Worm (Caenorhabditis elegans) whole organism, mixed stage, embryonic: ENCODE data around the gene abhd-5.2.
A peak's percentile ranks its signal among the peaks of the same experiment; 100 is the strongest.

Experiments used
- M03D4.4 ChIP-seq: sonication (generic microtip); optimal IDR thresholded peaks from 2 replicates; lab custom pipeline; 2017; ENCODE audit warnings: mild to moderate bottlenecking, missing genetic modification characterization, missing compliant biosample characterization
- bed-3 ChIP-seq: fragments of 200-800 bp; sonication (Bioruptor generic); optimal IDR thresholded peaks from 3 replicates; lab custom pipeline; 2018; ENCODE audit warnings: mild to moderate bottlenecking, missing genetic modification characterization, moderate library complexity, missing compliant biosample characterization
- blmp-1 ChIP-seq: fragments of 150-350 bp; optimal IDR thresholded peaks from 2 replicates; lab custom pipeline; 2014; ENCODE audit warnings: missing biosample characterization, missing genetic modification characterization
- ceh-39 ChIP-seq: fragments of 150-350 bp; optimal IDR thresholded peaks from 2 replicates; lab custom pipeline; 2014; ENCODE audit warnings: missing biosample characterization, missing genetic modification characterization
- ceh-43 ChIP-seq: fragments of 200-800 bp; sonication (Bioruptor generic); optimal IDR thresholded peaks from 2 replicates; lab custom pipeline; 2018; ENCODE audit warnings: mild to moderate bottlenecking, missing genetic modification characterization, moderate library complexity, missing compliant biosample characterization
- ceh-83 ChIP-seq: fragments of 200-800 bp; sonication (Bioruptor generic); optimal IDR thresholded peaks from 2 replicates; lab custom pipeline; 2018; ENCODE audit warnings: mild to moderate bottlenecking, missing genetic modification characterization, missing compliant biosample characterization
- ces-1 ChIP-seq: fragments of 150-350 bp; optimal IDR thresholded peaks from 2 replicates; lab custom pipeline; 2014; ENCODE audit warnings: missing biosample characterization, missing genetic modification reagents, missing genetic modification characterization
- cnd-1 ChIP-seq: fragments of 200-800 bp; sonication (Bioruptor generic); optimal IDR thresholded peaks from 2 replicates; lab custom pipeline; 2018; ENCODE audit warnings: mild to moderate bottlenecking, missing genetic modification characterization, missing compliant biosample characterization
- drap-1 ChIP-seq: fragments of 200-800 bp; sonication (Bioruptor generic); optimal IDR thresholded peaks from 3 replicates; lab custom pipeline; 2018; ENCODE audit warnings: mild to moderate bottlenecking, missing genetic modification characterization, missing compliant biosample characterization
- elt-1 ChIP-seq: sonication (generic microtip); optimal IDR thresholded peaks from 2 replicates; lab custom pipeline; 2017; ENCODE audit warnings: missing genetic modification characterization, mild to moderate bottlenecking, missing compliant biosample characterization, antibody characterized with exemption, moderate library complexity, borderline replicate concordance; ENCODE audit not compliant: insufficient read depth
- elt-3 ChIP-seq: fragments of 150-350 bp; optimal IDR thresholded peaks from 2 replicates; lab custom pipeline; 2014; ENCODE audit warnings: missing biosample characterization, missing genetic modification characterization
- ham-2 ChIP-seq: fragments of 200-800 bp; sonication (Bioruptor generic); optimal IDR thresholded peaks from 2 replicates; lab custom pipeline; 2018; ENCODE audit warnings: mild to moderate bottlenecking, missing genetic modification characterization, missing compliant biosample characterization
- hlh-1 ChIP-seq: fragments of 150-350 bp; optimal IDR thresholded peaks from 2 replicates; lab custom pipeline; 2014; ENCODE audit warnings: missing biosample characterization, missing genetic modification reagents, missing genetic modification characterization
- lin-13 ChIP-seq: fragments of 150-350 bp; optimal IDR thresholded peaks from 2 replicates; lab custom pipeline; 2014; ENCODE audit warnings: missing biosample characterization, missing genetic modification characterization
- lin-32 ChIP-seq: fragments of 200-800 bp; sonication (Bioruptor generic); optimal IDR thresholded peaks from 2 replicates; lab custom pipeline; 2018; ENCODE audit warnings: mild to moderate bottlenecking, missing genetic modification characterization, missing compliant biosample characterization
- lsy-2 ChIP-seq: fragments of 150-350 bp; optimal IDR thresholded peaks from 2 replicates; lab custom pipeline; 2014; ENCODE audit warnings: missing biosample characterization, missing genetic modification characterization
- mab-5 ChIP-seq: fragments of 150-350 bp; optimal IDR thresholded peaks from 2 replicates; lab custom pipeline; 2014; ENCODE audit warnings: missing biosample characterization, missing genetic modification characterization
- mep-1 ChIP-seq: fragments of 150-350 bp; optimal IDR thresholded peaks from 2 replicates; lab custom pipeline; 2017; ENCODE audit warnings: missing biosample characterization, missing genetic modification reagents, missing genetic modification characterization, inconsistent platforms
- mls-2 ChIP-seq: sonication (generic microtip); optimal IDR thresholded peaks from 2 replicates; lab custom pipeline; 2016; ENCODE audit warnings: mild to moderate bottlenecking, missing genetic modification characterization, moderate library complexity, missing compliant biosample characterization
- nhr-12 ChIP-seq: fragments of 150-350 bp; optimal IDR thresholded peaks from 2 replicates; lab custom pipeline; 2014; ENCODE audit warnings: missing biosample characterization, missing genetic modification characterization
- nhr-2 ChIP-seq: fragments of 150-350 bp; optimal IDR thresholded peaks from 2 replicates; lab custom pipeline; 2014; ENCODE audit warnings: missing biosample characterization, missing genetic modification characterization
- nhr-237 ChIP-seq: fragments of 150-350 bp; optimal IDR thresholded peaks from 2 replicates; lab custom pipeline; 2014; ENCODE audit warnings: missing biosample characterization, missing genetic modification characterization
- nhr-28 ChIP-seq: fragments of 150-350 bp; optimal IDR thresholded peaks from 2 replicates; lab custom pipeline; 2014; ENCODE audit warnings: missing biosample characterization, missing genetic modification characterization
- pha-4 ChIP-seq: fragments of 150-350 bp; optimal IDR thresholded peaks from 2 replicates; lab custom pipeline; 2018; ENCODE audit warnings: missing biosample characterization, missing genetic modification reagents, missing genetic modification characterization
- sem-2 ChIP-seq: fragments of 200-800 bp; sonication (Bioruptor generic); optimal IDR thresholded peaks from 2 replicates; lab custom pipeline; 2018; ENCODE audit warnings: mild to moderate bottlenecking, missing genetic modification characterization, missing compliant biosample characterization
- sptf-1 ChIP-seq: sonication (generic microtip); optimal IDR thresholded peaks from 2 replicates; lab custom pipeline; 2017; ENCODE audit warnings: mild to moderate bottlenecking, missing genetic modification characterization, moderate library complexity, missing compliant biosample characterization
- tbx-8 ChIP-seq: fragments of 200-800 bp; sonication (Bioruptor generic); optimal IDR thresholded peaks from 2 replicates; lab custom pipeline; 2018; ENCODE audit warnings: mild to moderate bottlenecking, missing genetic modification characterization, moderate library complexity, missing compliant biosample characterization
- unc-120 ChIP-seq: sonication (generic microtip); optimal IDR thresholded peaks from 2 replicates; lab custom pipeline; 2017; ENCODE audit warnings: missing genetic modification characterization, missing compliant biosample characterization; ENCODE audit not compliant: poor library complexity, severe bottlenecking
- unc-39 ChIP-seq: fragments of 150-350 bp; optimal IDR thresholded peaks from 2 replicates; lab custom pipeline; 2014; ENCODE audit warnings: missing biosample characterization, missing genetic modification characterization
- unc-62 ChIP-seq: fragments of 150-350 bp; optimal IDR thresholded peaks from 2 replicates; lab custom pipeline; 2014; ENCODE audit warnings: missing biosample characterization, missing genetic modification reagents, missing genetic modification characterization
- zip-8 ChIP-seq: fragments of 150-350 bp; optimal IDR thresholded peaks from 2 replicates; lab custom pipeline; 2014; ENCODE audit warnings: missing biosample characterization, missing genetic modification characterization
- ztf-11 ChIP-seq: fragments of 150-350 bp; optimal IDR thresholded peaks from 2 replicates; lab custom pipeline; 2014; ENCODE audit warnings: missing biosample characterization, missing genetic modification characterization

abhd-5.2 gene

DNA sequence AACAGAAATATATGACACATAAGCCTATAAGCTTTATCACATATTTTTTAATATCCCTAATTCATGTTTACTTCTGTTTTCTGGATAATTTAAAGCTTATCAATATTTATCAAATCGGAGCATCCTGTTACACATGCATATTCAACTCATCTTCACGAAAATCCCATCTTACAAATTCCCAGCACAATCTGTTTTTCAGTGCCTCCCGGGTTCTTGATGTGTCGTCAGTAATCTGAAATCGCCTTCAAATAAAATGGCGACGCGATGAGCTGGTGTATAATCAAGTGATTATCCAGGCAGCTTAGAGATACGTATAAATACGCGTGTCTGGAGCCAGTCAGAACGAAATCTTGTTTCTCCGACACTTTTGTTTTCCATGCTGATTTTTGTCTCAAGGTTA is 6.0 kb downstream of the abhd-5.2 start:
- no peak for TF ChIP-seq sem-2 (GFP tag; lab: Kevin White, UChicago)
- no peak for TF ChIP-seq nhr-237 (tag; lab: Kevin White, UChicago)
- TF ChIP-seq ztf-11 (tag; lab: Kevin White, UChicago), result no peak
- TF ChIP-seq mls-2 (tag; lab: Kevin White, UChicago), result no peak

DNA sequence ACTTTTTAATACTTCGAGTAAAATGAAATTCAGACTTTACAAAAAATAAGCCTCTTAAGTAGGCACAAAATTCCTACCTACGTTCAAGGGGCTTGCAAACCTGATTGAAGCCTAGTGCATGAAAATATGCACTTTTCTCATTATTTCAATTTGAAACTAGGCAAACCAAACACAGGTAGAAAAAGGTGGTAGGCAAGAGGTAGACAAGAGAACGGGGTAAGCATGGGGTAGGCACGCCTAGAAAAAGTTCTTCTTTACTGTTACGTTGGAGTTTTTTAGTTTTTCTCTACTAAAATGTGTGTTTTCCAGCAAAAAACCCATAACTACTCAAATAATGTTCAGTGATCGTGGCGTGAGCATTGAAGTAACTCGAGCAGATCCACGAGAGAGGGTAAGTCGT is 6.7 kb downstream of the abhd-5.2 start, which contains the start of gene nex-4:
Gene nex-4, plus strand, starts transcription at position 301 of the 400 bp plus-strand sequence.
- no peak for TF ChIP-seq elt-3 (tag; lab: Kevin White, UChicago)
- no peak for TF ChIP-seq ham-2 (GFP tag; lab: Kevin White, UChicago)
- TF ChIP-seq nhr-237 (tag; lab: Kevin White, UChicago), result no peak
- TF ChIP-seq ceh-39 (tag; lab: Kevin White, UChicago), result no peak
- TF ChIP-seq blmp-1, result no peak
- no peak for TF ChIP-seq ces-1 (GFP tag; lab: Kevin White, UChicago)
- TF ChIP-seq ztf-11 (tag; lab: Kevin White, UChicago), result no peak
- no peak for TF ChIP-seq sem-2 (GFP tag; lab: Kevin White, UChicago)
- no peak for TF ChIP-seq tbx-8 (GFP tag; lab: Kevin White, UChicago)
- no peak for TF ChIP-seq mab-5 (tag; lab: Kevin White, UChicago)
- TF ChIP-seq, all 35 proteins: peak for 0

DNA sequence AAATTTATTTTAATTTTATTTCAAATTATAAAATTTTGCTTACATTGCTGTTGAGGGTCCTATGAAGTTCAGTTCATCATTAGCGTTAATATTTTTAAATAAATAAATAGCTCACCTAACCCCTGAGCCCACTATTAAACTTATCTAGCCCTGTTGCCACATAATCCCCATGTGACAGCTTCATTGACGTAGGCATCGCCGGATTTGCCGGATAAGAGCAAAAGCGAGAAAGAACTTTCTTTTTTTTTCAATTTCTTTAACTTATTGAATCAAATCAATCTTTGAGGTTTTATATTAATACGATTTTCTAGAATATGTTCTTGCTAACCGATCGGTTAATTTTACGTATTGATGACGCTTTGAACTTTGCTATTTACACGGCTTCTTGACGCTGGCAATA is 7.5 kb downstream of the abhd-5.2 start:
- no peak for TF ChIP-seq mls-2 (tag; lab: Kevin White, UChicago)
- no peak for TF ChIP-seq tbx-8 (GFP tag; lab: Kevin White, UChicago)
- no peak for TF ChIP-seq M03D4.4 (tag; lab: Kevin White, UChicago)
- no peak for TF ChIP-seq lsy-2 (tag; lab: Kevin White, UChicago)
- TF ChIP-seq elt-3 (tag; lab: Kevin White, UChicago), result no peak
- no peak for TF ChIP-seq pha-4 (tag; lab: Kevin White, UChicago)

DNA sequence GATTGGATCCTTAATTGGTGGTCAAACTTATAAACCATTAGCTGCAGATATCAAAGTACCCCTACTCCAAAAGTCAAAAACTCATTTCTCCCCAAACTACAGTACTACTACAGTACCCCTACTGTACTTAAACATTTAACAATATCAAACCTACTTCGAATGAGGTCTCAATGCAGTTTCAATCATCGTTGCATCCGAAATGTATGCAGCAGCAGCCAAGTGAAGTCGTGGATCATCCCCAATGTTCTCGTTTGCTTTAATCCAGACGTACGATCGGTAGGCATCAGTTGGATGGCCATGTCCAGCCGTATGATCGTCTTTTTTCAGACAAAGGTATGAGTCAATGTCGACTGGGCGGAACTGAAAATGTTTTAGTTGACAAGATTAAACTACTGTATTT is 13.1 kb downstream of the abhd-5.2 start:
- no peak for TF ChIP-seq cnd-1 (tag; lab: Kevin White, UChicago)
- no peak for TF ChIP-seq bed-3 (GFP tag; lab: Kevin White, UChicago)
- TF ChIP-seq, all 35 proteins: peak for 0

DNA sequence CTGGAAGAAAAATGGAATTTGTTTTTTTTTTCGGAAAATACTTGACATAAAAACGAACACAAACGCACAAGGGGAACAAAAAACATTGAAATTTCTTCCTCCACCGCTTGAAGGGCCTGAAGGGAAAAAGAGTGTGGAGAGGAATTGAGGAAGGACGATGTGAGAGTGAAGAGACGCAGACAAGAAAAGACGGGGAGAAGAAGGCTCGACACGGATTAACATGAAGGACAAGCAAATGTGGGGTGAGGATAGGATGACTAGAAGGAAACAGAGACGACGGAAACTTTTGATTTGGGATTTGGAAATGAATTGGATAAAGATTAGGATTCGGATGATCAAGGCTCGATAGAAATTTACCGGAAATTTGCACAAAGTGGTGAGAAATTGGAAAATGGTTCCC is 16.0 kb downstream of the abhd-5.2 start:
- no peak for TF ChIP-seq drap-1 (GFP tag; lab: Kevin White, UChicago)
- no peak for TF ChIP-seq ceh-43
- no peak for TF ChIP-seq lsy-2 (tag; lab: Kevin White, UChicago)
- peak; percentile 37 for TF ChIP-seq unc-62 (GFP tag; lab: Kevin White, UChicago)
- TF ChIP-seq mls-2 (tag; lab: Kevin White, UChicago), result no peak
- TF ChIP-seq nhr-12 (tag; lab: Kevin White, UChicago), result no peak
- TF ChIP-seq sptf-1 (tag; lab: Kevin White, UChicago), result peak; percentile 12
- TF ChIP-seq blmp-1, result no peak
- TF ChIP-seq nhr-2 (tag; lab: Kevin White, UChicago), result no peak
- TF ChIP-seq ceh-83, result no peak
- TF ChIP-seq elt-1 (tag; lab: Kevin White, UChicago), result no peak
- peak; percentile 39 for TF ChIP-seq ces-1 (GFP tag; lab: Kevin White, UChicago)
- TF ChIP-seq hlh-1 (tag; lab: Kevin White, UChicago), result no peak
- TF ChIP-seq zip-8 (tag; lab: Kevin White, UChicago), result no peak
- TF ChIP-seq tbx-8 (GFP tag; lab: Kevin White, UChicago), result no peak
- TF ChIP-seq sem-2 (GFP tag; lab: Kevin White, UChicago), result no peak
- TF ChIP-seq M03D4.4 (tag; lab: Kevin White, UChicago), result no peak
- no peak for TF ChIP-seq elt-3 (tag; lab: Kevin White, UChicago)
- TF ChIP-seq mab-5 (tag; lab: Kevin White, UChicago), result no peak
- TF ChIP-seq lin-32 (GFP tag; lab: Kevin White, UChicago), result no peak
- no peak for TF ChIP-seq unc-39
- no peak for TF ChIP-seq lin-13
- no peak for TF ChIP-seq pha-4 (tag; lab: Kevin White, UChicago)
- TF ChIP-seq nhr-28 (tag; lab: Kevin White, UChicago), result no peak
- no peak for TF ChIP-seq nhr-237 (tag; lab: Kevin White, UChicago)
- peak; percentile 13 for TF ChIP-seq mep-1 (tag; lab: Kevin White, UChicago)
- TF ChIP-seq unc-120, result peak; percentile 20
- TF ChIP-seq, all 35 proteins: peak for 5
